Fruit fly (Drosophila melanogaster): ENCODE results near the gene CG43392.
A peak's percentile ranks its signal among the peaks of the same experiment; 100 is the strongest.

The CG43392 gene

DNA sequence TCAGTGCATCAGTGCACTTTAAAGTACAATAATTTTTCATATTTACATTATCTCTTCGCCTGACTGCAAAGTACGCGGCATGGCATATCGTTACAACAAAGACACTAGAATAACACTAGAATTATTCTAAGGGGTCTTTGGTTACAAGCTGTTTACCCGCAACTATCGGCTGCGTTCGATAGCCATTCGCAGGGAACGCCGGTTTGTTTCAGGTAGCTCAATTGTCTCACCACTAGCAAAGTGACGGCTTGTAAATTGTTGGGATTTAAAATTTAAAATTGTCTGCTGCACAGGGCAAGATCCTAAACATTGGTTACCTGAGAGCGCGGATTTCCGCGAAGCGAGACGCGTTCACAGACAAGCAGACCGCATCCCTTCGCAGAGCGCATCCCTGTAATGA lies 36.1 kb upstream of the CG43392 start, which contains the start of gene CG14561 (continued):
- TF ChIP-seq Dp (GFP tag; optimal IDR thresholded peaks at IDR 0.05): peak; percentile 71
- no peak for TF ChIP-seq CG32772 (GFP tag; IDR thresholded peaks at IDR 0.05)
- no peak for TF ChIP-seq CG31441 (GFP tag; IDR thresholded peaks at IDR 0.05)
- no peak for TF ChIP-seq Deaf1 (tag; optimal IDR thresholded peaks at IDR 0.05)
- peak; percentile 93 for TF ChIP-seq Scr (GFP tag; IDR thresholded peaks at IDR 0.05; ENCODE audit: partially characterized antibody)
- TF ChIP-seq Kr (GFP tag; optimal IDR thresholded peaks at IDR 0.05): no peak
- TF ChIP-seq jumu (GFP tag; optimal IDR thresholded peaks at IDR 0.05): peak; percentile 8
- peak; percentile 93 for TF ChIP-seq sna (GFP tag; IDR thresholded peaks at IDR 0.05; ENCODE audit: partially characterized antibody)
- TF ChIP-seq Hr51 (GFP tag; optimal IDR thresholded peaks at IDR 0.05): no peak
- TF ChIP-seq fd102C (GFP tag; optimal IDR thresholded peaks at IDR 0.05): no peak
- TF ChIP-seq tio (GFP tag; optimal IDR thresholded peaks at IDR 0.05): no peak
- TF ChIP-seq pzg (GFP tag; optimal IDR thresholded peaks at IDR 0.05): peak; percentile 78
- TF ChIP-seq her (GFP tag; optimal IDR thresholded peaks at IDR 0.05): peak; percentile 40
- TF ChIP-seq C15 (GFP tag; IDR thresholded peaks at IDR 0.05): no peak
- no peak for TF ChIP-seq so (GFP tag; IDR thresholded peaks at IDR 0.05)
- no peak for TF ChIP-seq salm (tag; optimal IDR thresholded peaks at IDR 0.05)
- peak; percentile 33; the same call in 1 of the 2 replicates for TF ChIP-seq CG3847 (GFP tag; IDR thresholded peaks at IDR 0.05)
- no peak for TF ChIP-seq abd-A (tag; optimal IDR thresholded peaks at IDR 0.05)
- no peak for TF ChIP-seq CG18476 (GFP tag; optimal IDR thresholded peaks at IDR 0.05)
- TF ChIP-seq CG2116 (GFP tag; optimal IDR thresholded peaks at IDR 0.05): peak; percentile 50
- TF ChIP-seq CG11504 (tag; optimal IDR thresholded peaks at IDR 0.05): no peak
- TF ChIP-seq unpg (GFP tag; optimal IDR thresholded peaks at IDR 0.05): no peak
- TF ChIP-seq knrl (GFP tag; IDR thresholded peaks at IDR 0.05; ENCODE audit: partially characterized antibody): peak; percentile 94
- no peak for TF ChIP-seq CG10959 (GFP tag; IDR thresholded peaks at IDR 0.05)
- no peak for TF ChIP-seq Elba2 (GFP tag; optimal IDR thresholded peaks at IDR 0.05)
- peak; percentile 25 for TF ChIP-seq CG3995 (GFP tag; optimal IDR thresholded peaks at IDR 0.05)
- TF ChIP-seq Nf-YB (GFP tag; optimal IDR thresholded peaks at IDR 0.05): no peak
- TF ChIP-seq CG12391 (tag; optimal IDR thresholded peaks at IDR 0.05): peak; percentile 16
- no peak for TF ChIP-seq D (optimal IDR thresholded peaks at IDR 0.05)
- TF ChIP-seq D (GFP tag; optimal IDR thresholded peaks at IDR 0.05): no peak
- no peak for TF ChIP-seq CG4707 (GFP tag; optimal IDR thresholded peaks at IDR 0.05)
- peak; percentile 92 for TF ChIP-seq MBD-R2 (GFP tag; IDR thresholded peaks at IDR 0.05)
- TF ChIP-seq scrt (GFP tag; optimal IDR thresholded peaks at IDR 0.05): no peak
- peak; percentile 64 for TF ChIP-seq CG33213 (GFP tag; optimal IDR thresholded peaks at IDR 0.05)
- TF ChIP-seq Xbp1 (GFP tag; optimal IDR thresholded peaks at IDR 0.05): peak; percentile 38
- no peak for TF ChIP-seq CkIIα-i1 (GFP tag; IDR thresholded peaks at IDR 0.05)
- no peak for TF ChIP-seq Tbp (GFP tag; optimal IDR thresholded peaks at IDR 0.05)
- TF ChIP-seq prd (optimal IDR thresholded peaks at IDR 0.05): no peak
- TF ChIP-seq prd (GFP tag; IDR thresholded peaks at IDR 0.05): peak; percentile 26; the same call in 1 of the 3 replicates
- TF ChIP-seq CG10267 (tag; optimal IDR thresholded peaks at IDR 0.05): peak; percentile 70
- peak; percentile 15 for TF ChIP-seq Side (GFP tag; optimal IDR thresholded peaks at IDR 0.05)
- TF ChIP-seq Sry-δ (GFP tag; optimal IDR thresholded peaks at IDR 0.05): peak; percentile 97
- peak; percentile 52 for TF ChIP-seq phol (tag; optimal IDR thresholded peaks at IDR 0.05)
- TF ChIP-seq unc-4 (GFP tag; IDR thresholded peaks at IDR 0.05; ENCODE audit: partially characterized antibody): peak; percentile 90
- no peak for TF ChIP-seq CG13123 (GFP tag; optimal IDR thresholded peaks at IDR 0.05)
- peak; percentile 100 for TF ChIP-seq CG2199 (GFP tag; IDR thresholded peaks at IDR 0.05)
- TF ChIP-seq Doc3 (GFP tag; IDR thresholded peaks at IDR 0.05; ENCODE audit: partially characterized antibody): peak; percentile 88
- TF ChIP-seq Ptx1 (GFP tag; IDR thresholded peaks at IDR 0.05): 0 out of 2 replicates have a peak, but pooled peaks have one; percentile 21
- peak; percentile 89 for TF ChIP-seq hbn (GFP tag; IDR thresholded peaks at IDR 0.05; ENCODE audit: partially characterized antibody)
- no peak for TF ChIP-seq CG2875 (GFP tag; optimal IDR thresholded peaks at IDR 0.05)
- TF ChIP-seq crc (GFP tag; optimal IDR thresholded peaks at IDR 0.05): no peak

Data from whole organism, embryonic.